Worm (Caenorhabditis elegans): ENCODE data around the gene srw-14.
"Not testable (repeated sequence)": the region's sequence is repeated elsewhere in the genome, so short reads cannot be mapped to it uniquely, and the experiment has no call there.

DNA sequence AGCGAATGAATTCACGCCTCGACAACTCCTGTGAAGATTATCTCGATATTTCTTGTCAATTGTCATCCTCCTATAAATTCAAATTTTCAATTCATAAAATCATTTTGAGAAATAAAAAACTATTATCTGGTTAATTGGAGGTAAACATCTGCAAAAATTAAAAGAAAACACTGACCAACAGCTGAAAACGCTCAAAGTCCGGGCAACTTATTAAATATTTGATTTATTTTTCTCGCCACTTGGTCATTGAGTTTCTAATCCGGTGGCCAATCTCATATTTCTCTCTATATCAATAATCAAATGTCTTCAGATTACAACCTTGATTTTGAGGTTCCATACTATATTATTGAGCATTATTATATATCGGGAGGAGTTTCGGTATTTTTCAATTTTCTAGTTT is 13.9 kb upstream of the srw-14 start, which contains the start of gene sri-24:
- not testable (repeated sequence) for TF ChIP-seq lag-1 (GFP tag; IDR thresholded peaks at IDR 0.05); sptf-2 (GFP tag; optimal IDR thresholded peaks at IDR 0.05); him-1 (tag; optimal IDR thresholded peaks at IDR 0.05); somi-1 (GFP tag; optimal IDR thresholded peaks at IDR 0.05); T07F8.4 (tag; optimal IDR thresholded peaks at IDR 0.05); D2030.7 (GFP tag; IDR thresholded peaks at IDR 0.05); nfya-1 (tag; optimal IDR thresholded peaks at IDR 0.05; ENCODE audit: borderline replicate concordance, insufficient read depth); pbrm-1 (GFP tag; IDR thresholded peaks at IDR 0.05); snpc-3.4 (tag; optimal IDR thresholded peaks at IDR 0.05); rcor-1 (GFP tag; IDR thresholded peaks at IDR 0.05); sea-2 (GFP tag; IDR thresholded peaks at IDR 0.05)
